Worm (Caenorhabditis elegans) whole organism, young adult: ENCODE data around the gene tag-297.

ENCODE experiments used
- T07F8.4 ChIP-seq: sonication (generic microtip); optimal IDR thresholded peaks from 2 replicates; lab custom pipeline; 2016; ENCODE audit warnings: mild to moderate bottlenecking, missing genetic modification characterization, moderate library complexity, missing compliant biosample characterization
- ceh-91 ChIP-seq: fragments of 200-800 bp; sonication (Bioruptor generic); IDR thresholded peaks from 2 replicates; pipeline ENCODE4 v1.3.6; 2022; ENCODE audit warnings: missing genetic modification reagents, missing genetic modification characterization, missing compliant biosample characterization
- nfya-1 ChIP-seq: sonication (generic microtip); optimal IDR thresholded peaks from 2 replicates; lab custom pipeline; 2017; ENCODE audit warnings: antibody characterized with exemption, missing compliant biosample characterization, missing genetic modification characterization, borderline replicate concordance; ENCODE audit not compliant: insufficient read depth
- sea-2 ChIP-seq: fragments of 200-800 bp; sonication (Bioruptor generic); IDR thresholded peaks from 2 replicates; pipeline ENCODE4 v1.3.6; 2022; ENCODE audit warnings: missing genetic modification characterization, missing compliant biosample characterization

- TF ChIP-seq ceh-91 (no peak), T07F8.4 (tag; lab: Kevin White, UChicago) (no peak), sea-2 (no peak), nfya-1 (tag; lab: Kevin White, UChicago) (no peak)
Observed at ce11 chrII:14668608-14669007, 41.2 kb downstream of the tag-297 start.
